Worm (Caenorhabditis elegans) whole organism, late embryonic: ENCODE results near the gene unc-70.

Experiments used
- C08G9.2 ChIP-seq: sonication (generic microtip); optimal IDR thresholded peaks from 2 replicates; lab custom pipeline; 2016; ENCODE audit warnings: mild to moderate bottlenecking, missing genetic modification characterization, moderate library complexity, missing compliant biosample characterization
- T23F11.4 ChIP-seq: fragments of 200-800 bp; sonication (Bioruptor generic); optimal IDR thresholded peaks from 2 replicates; lab custom pipeline; 2018; ENCODE audit warnings: mild to moderate bottlenecking, missing genetic modification characterization, missing compliant biosample characterization
- ama-1 ChIP-seq: fragments of 150-350 bp; optimal IDR thresholded peaks from 2 replicates; lab custom pipeline; 2014
- ceh-14 ChIP-seq: sonication (generic microtip); optimal IDR thresholded peaks from 2 replicates; lab custom pipeline; 2016; ENCODE audit warnings: missing genotype, missing genetic modification characterization, missing compliant biosample characterization
- ceh-18 ChIP-seq: sonication (generic microtip); optimal IDR thresholded peaks from 2 replicates; lab custom pipeline; 2016; ENCODE audit warnings: missing genetic modification characterization, missing compliant biosample characterization
- ceh-2 ChIP-seq: sonication (generic microtip); optimal IDR thresholded peaks from 2 replicates; lab custom pipeline; 2016; ENCODE audit warnings: missing genotype, missing genetic modification characterization, missing compliant biosample characterization
- ceh-22 ChIP-seq: sonication (generic microtip); optimal IDR thresholded peaks from 2 replicates; lab custom pipeline; 2017; ENCODE audit warnings: missing biosample characterization, missing genetic modification characterization
- ceh-30 ChIP-seq: fragments of 150-350 bp; optimal IDR thresholded peaks from 2 replicates; lab custom pipeline; 2014; ENCODE audit warnings: missing biosample characterization, missing genetic modification characterization
- ceh-31 ChIP-seq: sonication (generic microtip); optimal IDR thresholded peaks from 2 replicates; lab custom pipeline; 2016; ENCODE audit warnings: missing genetic modification characterization, missing compliant biosample characterization
- ceh-34 ChIP-seq: sonication (generic microtip); optimal IDR thresholded peaks from 2 replicates; lab custom pipeline; 2016; ENCODE audit warnings: mild to moderate bottlenecking, missing genetic modification characterization, missing compliant biosample characterization
- ceh-45 ChIP-seq: fragments of 200-800 bp; sonication (Bioruptor generic); IDR thresholded peaks from 2 replicates; pipeline ENCODE4 v1.3.6; 2022; ENCODE audit warnings: missing genetic modification reagents, missing genetic modification characterization, missing compliant biosample characterization
- ceh-48 ChIP-seq: sonication (generic microtip); optimal IDR thresholded peaks from 2 replicates; lab custom pipeline; 2016; ENCODE audit warnings: missing genetic modification characterization, inconsistent platforms, missing compliant biosample characterization
- che-1 ChIP-seq: sonication (generic microtip); optimal IDR thresholded peaks from 2 replicates; lab custom pipeline; 2016; ENCODE audit warnings: mild to moderate bottlenecking, missing genetic modification characterization, missing compliant biosample characterization
- dmd-4 ChIP-seq: sonication (generic microtip); optimal IDR thresholded peaks from 2 replicates; lab custom pipeline; 2016; ENCODE audit warnings: borderline replicate concordance, missing genetic modification characterization, missing compliant biosample characterization
- elt-4 ChIP-seq: sonication (generic microtip); optimal IDR thresholded peaks from 2 replicates; lab custom pipeline; 2016; ENCODE audit warnings: missing genetic modification characterization, missing compliant biosample characterization
- ets-4 ChIP-seq: sonication (generic microtip); optimal IDR thresholded peaks from 2 replicates; lab custom pipeline; 2016; ENCODE audit warnings: missing genetic modification characterization, missing compliant biosample characterization
- fkh-10 ChIP-seq: fragments of 150-350 bp; optimal IDR thresholded peaks from 2 replicates; lab custom pipeline; 2014; ENCODE audit warnings: missing biosample characterization, missing genetic modification reagents, missing genetic modification characterization
- hlh-13 ChIP-seq: fragments of 200-800 bp; sonication (Bioruptor generic); optimal IDR thresholded peaks from 2 replicates; lab custom pipeline; 2018; ENCODE audit warnings: mild to moderate bottlenecking, missing genetic modification characterization, missing compliant biosample characterization
- hlh-15 ChIP-seq: sonication (generic microtip); optimal IDR thresholded peaks from 2 replicates; lab custom pipeline; 2016; ENCODE audit warnings: missing genetic modification characterization, missing compliant biosample characterization
- hlh-30 ChIP-seq: sonication (generic microtip); optimal IDR thresholded peaks from 2 replicates; lab custom pipeline; 2017; ENCODE audit warnings: antibody characterized with exemption, missing genetic modification characterization, missing compliant biosample characterization; ENCODE audit not compliant: insufficient read depth
- hlh-6 ChIP-seq: sonication (generic microtip); optimal IDR thresholded peaks from 2 replicates; lab custom pipeline; 2016; ENCODE audit warnings: missing genotype, missing genetic modification characterization, missing compliant biosample characterization
- hlh-8 ChIP-seq: sonication (generic microtip); optimal IDR thresholded peaks from 2 replicates; lab custom pipeline; 2016; ENCODE audit warnings: missing genotype, missing genetic modification characterization, missing compliant biosample characterization
- lim-6 ChIP-seq: sonication (generic microtip); optimal IDR thresholded peaks from 2 replicates; lab custom pipeline; 2016; ENCODE audit warnings: missing genetic modification characterization, missing compliant biosample characterization
- nfya-1 ChIP-seq: sonication (generic microtip); optimal IDR thresholded peaks from 2 replicates; lab custom pipeline; 2017; ENCODE audit warnings: missing genetic modification characterization, mild to moderate bottlenecking, missing compliant biosample characterization, antibody characterized with exemption, moderate library complexity
- nhr-232 ChIP-seq: sonication (generic microtip); optimal IDR thresholded peaks from 2 replicates; lab custom pipeline; 2016; ENCODE audit warnings: missing genetic modification characterization, missing compliant biosample characterization
- pag-3 ChIP-seq: sonication (generic microtip); optimal IDR thresholded peaks from 2 replicates; lab custom pipeline; 2016; ENCODE audit warnings: missing compliant biosample characterization, missing genetic modification characterization, borderline replicate concordance
- pat-9 ChIP-seq: fragments of 200-800 bp; sonication (Bioruptor generic); optimal IDR thresholded peaks from 2 replicates; lab custom pipeline; 2018; ENCODE audit warnings: mild to moderate bottlenecking, missing genetic modification characterization, moderate library complexity, missing compliant biosample characterization
- rnt-1 ChIP-seq: sonication (generic microtip); optimal IDR thresholded peaks from 2 replicates; lab custom pipeline; 2016; ENCODE audit warnings: missing genetic modification characterization, missing compliant biosample characterization
- sox-4 ChIP-seq: sonication (generic microtip); optimal IDR thresholded peaks from 2 replicates; lab custom pipeline; 2017; ENCODE audit warnings: mild to moderate bottlenecking, missing genetic modification characterization, inconsistent platforms, missing compliant biosample characterization
- tbx-2 ChIP-seq: sonication (generic microtip); optimal IDR thresholded peaks from 2 replicates; lab custom pipeline; 2016; ENCODE audit warnings: missing genetic modification characterization, missing compliant biosample characterization
- ttx-3 ChIP-seq: sonication (generic microtip); optimal IDR thresholded peaks from 2 replicates; lab custom pipeline; 2016; ENCODE audit warnings: missing genetic modification reagents, missing genetic modification characterization, missing compliant biosample characterization
- unc-3 ChIP-seq, 2 experiments: fragments of 200-800 bp in 1 of 2; sonication (Bioruptor generic) in 1 of 2; sonication (generic microtip) in 1 of 2; conservative IDR thresholded peaks in 1 of 2; optimal IDR thresholded peaks in 1 of 2; 2 replicates each; pipeline versions ENCODE4 v1.3.6 to Lab custom; 2016 to 2022; ENCODE audit warnings: missing compliant biosample characterization in 2 of 2, missing genetic modification characterization in 2 of 2, missing genetic modification reagents in 1 of 2
- unc-42 ChIP-seq: sonication (generic microtip); optimal IDR thresholded peaks from 2 replicates; lab custom pipeline; 2016; ENCODE audit warnings: missing genotype, missing genetic modification characterization, missing compliant biosample characterization
- unc-55 ChIP-seq: sonication (generic microtip); optimal IDR thresholded peaks from 2 replicates; lab custom pipeline; 2017; ENCODE audit warnings: missing biosample characterization, missing genetic modification reagents, missing genetic modification characterization
- ztf-16 ChIP-seq: sonication (generic microtip); optimal IDR thresholded peaks from 2 replicates; lab custom pipeline; 2017; ENCODE audit warnings: missing genetic modification characterization, missing compliant biosample characterization

The unc-70 gene

ce11 chrV:6928938-6929337, 47.8 kb downstream of the unc-70 start, which contains the start of gene unc-68:
Gene unc-68 (minus strand): TSS chrV:6929038.
- no peak for TF ChIP-seq nfya-1 (tag; lab: Kevin White, UChicago)
- no peak for TF ChIP-seq tbx-2 (tag; lab: Kevin White, UChicago)
- no peak for TF ChIP-seq lim-6 (tag; lab: Kevin White, UChicago)
- no peak for TF ChIP-seq ceh-48 (tag; lab: Kevin White, UChicago)
- no peak for TF ChIP-seq C08G9.2 (tag; lab: Kevin White, UChicago)
- no peak for TF ChIP-seq ttx-3 (tag; lab: Kevin White, UChicago)
- TF ChIP-seq hlh-13, result no peak
- TF ChIP-seq elt-4 (tag; lab: Kevin White, UChicago), result no peak

DNA sequence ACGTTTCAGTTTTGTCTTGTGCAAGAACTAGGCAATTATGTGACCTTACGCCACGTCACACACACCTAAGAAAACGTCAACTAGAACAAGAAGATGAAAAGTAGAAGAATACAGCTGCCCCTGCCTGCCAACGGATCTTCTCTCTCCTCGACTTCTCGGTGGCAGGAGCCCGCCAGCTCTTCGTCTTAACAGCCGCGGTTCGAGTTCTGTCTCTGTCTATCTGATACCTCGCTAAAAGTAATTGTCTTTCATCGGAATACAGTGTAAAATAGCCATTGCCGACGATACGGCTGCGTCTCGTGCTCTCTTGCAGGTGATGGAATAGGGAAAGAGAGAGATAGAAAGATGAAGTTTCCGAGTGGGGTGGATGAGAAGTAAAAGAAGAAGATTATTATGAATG, 49.1 kb downstream of the unc-70 start:
- TF ChIP-seq hlh-15 (tag; lab: Kevin White, UChicago) (no peak), che-1 (tag; lab: Kevin White, UChicago) (no peak), unc-42 (tag; lab: Kevin White, UChicago) (no peak), unc-55 (GFP tag; lab: Kevin White, UChicago) (peak; percentile 58), rnt-1 (tag; lab: Kevin White, UChicago) (peak; percentile 34), pat-9 (tag; lab: Kevin White, UChicago) (peak; percentile 27), ceh-18 (peak; percentile 46)

DNA sequence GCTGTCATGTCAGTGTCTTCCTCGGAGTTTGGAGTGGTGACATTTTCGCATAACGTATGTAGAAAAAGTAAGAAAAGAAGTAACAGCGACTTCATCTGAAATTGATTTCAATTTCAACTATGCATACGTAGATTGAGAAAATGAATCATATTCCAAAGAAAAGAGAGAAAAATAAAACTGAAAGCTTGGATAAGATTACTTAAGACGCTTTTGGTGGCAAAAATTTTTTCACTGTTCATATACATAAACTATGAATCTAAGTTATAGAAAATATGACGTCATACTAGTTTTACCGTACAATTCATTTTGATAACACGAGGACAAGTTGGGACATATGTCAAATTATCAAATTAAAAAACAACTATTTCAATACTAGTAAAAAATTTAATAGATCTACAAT, 53.1 kb downstream of the unc-70 start, which contains the start of gene lipl-6:
TSS of gene lipl-6 (minus strand) at position 101 of the 400 bp plus-strand sequence.
- TF ChIP-seq che-1 (tag; lab: Kevin White, UChicago) (no peak), hlh-13 (no peak), unc-3 (GFP tag; conservative IDR thresholded peaks at IDR 0.05; lab: Robert Waterston, UW) (no peak), unc-3 (tag; optimal IDR thresholded peaks at IDR 0.05; lab: Kevin White, UChicago) (no peak), hlh-8 (no peak), fkh-10 (GFP tag; lab: Kevin White, UChicago) (no peak)

- TF ChIP-seq ceh-31 (tag; lab: Kevin White, UChicago) (no peak), T23F11.4 (GFP tag; lab: Kevin White, UChicago) (no peak), sox-4 (tag; lab: Kevin White, UChicago) (no peak), ceh-45 (GFP tag; lab: Robert Waterston, UW) (no peak), dmd-4 (no peak), ceh-22 (no peak), ama-1 (lab: Kevin White, UChicago) (no peak), nhr-232 (tag; lab: Kevin White, UChicago) (no peak), hlh-30 (no peak), unc-55 (GFP tag; lab: Kevin White, UChicago) (no peak), tbx-2 (tag; lab: Kevin White, UChicago) (no peak), ceh-14 (tag; lab: Kevin White, UChicago) (no peak), C08G9.2 (tag; lab: Kevin White, UChicago) (no peak), ets-4 (tag; lab: Kevin White, UChicago) (no peak), ztf-16 (tag; lab: Kevin White, UChicago) (no peak), pag-3 (tag; lab: Kevin White, UChicago) (no peak), hlh-6 (tag; lab: Kevin White, UChicago) (no peak), ceh-2 (tag; lab: Kevin White, UChicago) (no peak), ceh-34 (tag; lab: Kevin White, UChicago) (no peak), ceh-30 (no peak)
Measured at ce11 chrV:6935878-6936277, 54.7 kb downstream of the unc-70 start, which contains the start of gene Y57E12B.10. Gene Y57E12B.10 (minus strand): TSS chrV:6935978.
